Worm (Caenorhabditis elegans): ENCODE results near the gene cdk-4.

Gene cdk-4

ce11 chrX:13532424-13533309 lies 14.0 kb upstream of the cdk-4 start, which contains the start of gene acr-12:
Gene acr-12 (plus strand): TSS chrX:13532853.
- TF ChIP-seq him-1 (tag; optimal IDR thresholded peaks at IDR 0.05) (peak; percentile 74), dao-5 (tag; optimal IDR thresholded peaks at IDR 0.05) (no peak)

- TF ChIP-seq W03F9.2 (tag; optimal IDR thresholded peaks at IDR 0.05) (no peak), dao-5 (tag; optimal IDR thresholded peaks at IDR 0.05) (no peak), him-1 (tag; optimal IDR thresholded peaks at IDR 0.05) (no peak)
These were observed 11.5 kb upstream of the cdk-4 start for ce11 chrX:13530015-13530778.

ce11 chrX:13528630-13529138 lies 10.0 kb upstream of the cdk-4 start, which contains the start of gene F18H3.4:
Gene F18H3.4 (plus strand): TSS chrX:13529088.
- TF ChIP-seq W03F9.2 (tag; optimal IDR thresholded peaks at IDR 0.05) (peak; percentile 39), him-1 (tag; optimal IDR thresholded peaks at IDR 0.05) (no peak)

- TF ChIP-seq dao-5 (tag; optimal IDR thresholded peaks at IDR 0.05) = no peak
- TF ChIP-seq W03F9.2 (tag; optimal IDR thresholded peaks at IDR 0.05) = peak; percentile 69
- TF ChIP-seq him-1 (tag; optimal IDR thresholded peaks at IDR 0.05) = peak; percentile 81
These were observed 8.8 kb upstream of the cdk-4 start, which contains the start of gene pab-2 for ce11 chrX:13527347-13528092. Gene pab-2 (minus strand): TSS chrX:13527415.

- no peak for TF ChIP-seq dao-5 (tag; optimal IDR thresholded peaks at IDR 0.05)
- no peak for TF ChIP-seq W03F9.2 (tag; optimal IDR thresholded peaks at IDR 0.05)
- TF ChIP-seq him-1 (tag; optimal IDR thresholded peaks at IDR 0.05) = no peak
These were observed 7.8 kb upstream of the cdk-4 start for ce11 chrX:13526219-13527218.

- TF ChIP-seq him-1 (tag; optimal IDR thresholded peaks at IDR 0.05) (no peak), W03F9.2 (tag; optimal IDR thresholded peaks at IDR 0.05) (no peak), dao-5 (tag; optimal IDR thresholded peaks at IDR 0.05) (no peak)
These were observed 6.4 kb upstream of the cdk-4 start for ce11 chrX:13525094-13525493.

- TF ChIP-seq W03F9.2 (tag; optimal IDR thresholded peaks at IDR 0.05) = peak; percentile 92
- TF ChIP-seq him-1 (tag; optimal IDR thresholded peaks at IDR 0.05) = peak; percentile 94
- no peak for TF ChIP-seq dao-5 (tag; optimal IDR thresholded peaks at IDR 0.05)
These were observed 4.3 kb downstream of the cdk-4 start for ce11 chrX:13514384-13514783.

- TF ChIP-seq dao-5 (tag; optimal IDR thresholded peaks at IDR 0.05) (peak; percentile 78), W03F9.2 (tag; optimal IDR thresholded peaks at IDR 0.05) (peak; percentile 49), him-1 (tag; optimal IDR thresholded peaks at IDR 0.05) (peak; percentile 61)
These were observed 6.9 kb downstream of the cdk-4 start for ce11 chrX:13511796-13512195.

ce11 chrX:13510997-13511396 lies 7.7 kb downstream of the cdk-4 start, which contains the start of gene col-185:
Gene col-185 (minus strand): TSS chrX:13511097.
- TF ChIP-seq him-1 (tag; optimal IDR thresholded peaks at IDR 0.05) = no peak
- no peak for TF ChIP-seq dao-5 (tag; optimal IDR thresholded peaks at IDR 0.05)
- no peak for TF ChIP-seq W03F9.2 (tag; optimal IDR thresholded peaks at IDR 0.05)

ce11 chrX:13510234-13510837 lies 8.4 kb downstream of the cdk-4 start:
- TF ChIP-seq dao-5 (tag; optimal IDR thresholded peaks at IDR 0.05) (no peak), him-1 (tag; optimal IDR thresholded peaks at IDR 0.05) (no peak), W03F9.2 (tag; optimal IDR thresholded peaks at IDR 0.05) (no peak)

- no peak for TF ChIP-seq dao-5 (tag; optimal IDR thresholded peaks at IDR 0.05)
- no peak for TF ChIP-seq W03F9.2 (tag; optimal IDR thresholded peaks at IDR 0.05)
- TF ChIP-seq him-1 (tag; optimal IDR thresholded peaks at IDR 0.05) = no peak
These were observed 11.5 kb downstream of the cdk-4 start, which contains the start of gene H06A10.1 for ce11 chrX:13507233-13507632. Gene H06A10.1 (plus strand): TSS chrX:13507533.
